Worm (Caenorhabditis elegans) whole organism, midembryonic: ENCODE measurements around the gene F01D5.7.
A peak's percentile ranks its signal among the peaks of the same experiment; 100 is the strongest.

Experiments used
- T22C8.4 ChIP-seq: fragments of 200-800 bp; sonication (Bioruptor generic); IDR thresholded peaks from 2 replicates; pipeline ENCODE4 v1.3.6; 2022; ENCODE audit warnings: missing genetic modification characterization, missing compliant biosample characterization
- klf-2 ChIP-seq: fragments of 200-800 bp; sonication (Bioruptor generic); conservative IDR thresholded peaks from 2 replicates; pipeline ENCODE4 v1.3.6; 2022; ENCODE audit warnings: missing genetic modification reagents, missing genetic modification characterization, missing compliant biosample characterization
- tab-1 ChIP-seq: fragments of 200-800 bp; sonication (Bioruptor generic); IDR thresholded peaks from 2 replicates; pipeline ENCODE4 v1.3.6; 2022; ENCODE audit warnings: missing genetic modification characterization, missing compliant biosample characterization
- ztf-23 ChIP-seq: fragments of 200-800 bp; sonication (Bioruptor generic); IDR thresholded peaks from 2 replicates; pipeline ENCODE4 v1.3.6; 2022; ENCODE audit warnings: missing genetic modification reagents, missing genetic modification characterization, missing compliant biosample characterization
- ztf-29 ChIP-seq: fragments of 200-800 bp; sonication (Bioruptor generic); IDR thresholded peaks from 2 replicates; pipeline ENCODE4 v1.3.6; 2022; ENCODE audit warnings: missing genetic modification reagents, missing genetic modification characterization, missing compliant biosample characterization

DNA sequence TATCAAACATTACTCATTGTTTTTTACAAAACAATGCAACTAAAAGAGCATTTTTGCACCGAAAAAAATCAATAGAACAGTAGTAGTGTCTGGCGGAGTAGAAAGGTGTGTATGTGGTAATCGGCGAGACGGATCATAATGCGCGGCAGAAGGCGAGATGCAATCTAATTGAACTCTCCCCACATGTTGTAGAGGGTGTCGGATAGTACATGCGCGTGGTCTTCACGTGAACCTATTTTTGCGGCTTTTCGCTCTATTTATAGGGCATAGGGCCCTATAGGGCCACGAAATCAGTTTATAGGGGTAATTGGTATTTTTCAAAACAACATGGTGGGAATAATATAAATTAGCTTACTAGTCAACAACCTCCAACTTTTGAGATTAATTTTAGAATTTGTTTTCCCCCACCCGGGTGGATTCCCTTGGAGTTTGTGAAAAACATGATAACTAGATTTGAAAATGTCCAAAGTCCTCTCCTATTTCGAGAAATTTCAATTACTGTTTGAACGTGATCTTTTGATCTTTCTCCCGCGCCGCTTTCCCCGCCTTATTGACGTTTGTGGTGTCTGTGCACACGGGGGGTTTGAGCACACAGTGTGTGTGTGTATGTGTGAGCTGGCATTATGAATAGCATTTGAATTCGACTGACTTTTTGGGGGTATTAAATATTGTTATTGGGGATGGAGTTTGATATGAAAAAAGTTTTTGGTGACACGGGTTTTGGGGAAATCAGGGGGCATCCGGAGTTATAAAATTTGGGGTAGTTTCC, 34.6 kb downstream of the F01D5.7 start:
- TF ChIP-seq T22C8.4 (GFP tag; lab: Robert Waterston, UW): no peak
- no peak for TF ChIP-seq ztf-23
- no peak for TF ChIP-seq ztf-29 (GFP tag; lab: Robert Waterston, UW)
- TF ChIP-seq tab-1 (GFP tag; lab: Robert Waterston, UW): 0 out of 2 replicates have a peak, but pooled peaks have one; percentile 38
- no peak for TF ChIP-seq klf-2 (GFP tag; lab: Robert Waterston, UW)
